Fruit fly (Drosophila melanogaster) whole organism, embryonic: ENCODE measurements around the gene Paris.

ENCODE experiments used
- Atf-2 ChIP-seq: fragments of 200-800 bp; sonication (Bioruptor generic); optimal IDR thresholded peaks from 2 replicates; lab custom pipeline; 2016; ENCODE audit warnings: missing biosample characterization, missing genetic modification characterization
- Blimp-1 ChIP-seq: fragments of 200-800 bp; sonication (Bioruptor generic); optimal IDR thresholded peaks from 3 replicates; lab custom pipeline; 2018; ENCODE audit warnings: missing biosample characterization, missing genetic modification characterization, mild to moderate bottlenecking, moderate library complexity, missing genetic modification reagents
- CG10267 ChIP-seq: fragments of 200-800 bp; sonication (Bioruptor generic); optimal IDR thresholded peaks from 2 replicates; lab custom pipeline; 2018; ENCODE audit warnings: missing biosample characterization, mild to moderate bottlenecking, missing genetic modification characterization, moderate library complexity
- CG10462 ChIP-seq: fragments of 200-800 bp; sonication (Bioruptor generic); optimal IDR thresholded peaks from 2 replicates; lab custom pipeline; 2016; ENCODE audit warnings: missing biosample characterization, missing genetic modification characterization
- CG11247 ChIP-seq: fragments of 200-800 bp; sonication (Bioruptor generic); IDR thresholded peaks from 2 replicates; pipeline ENCODE4 v1.3.6; 2022; ENCODE audit warnings: missing biosample characterization, missing genetic modification characterization
- CG11560 ChIP-seq: fragments of 200-800 bp; sonication (Bioruptor generic); IDR thresholded peaks from 3 replicates; pipeline ENCODE4 v1.3.6; 2022; ENCODE audit warnings: missing biosample characterization, missing genetic modification characterization
- CG12659 ChIP-seq: fragments of 200-800 bp; sonication (Bioruptor generic); optimal IDR thresholded peaks from 3 replicates; lab custom pipeline; 2017; ENCODE audit warnings: mild to moderate bottlenecking, missing biosample characterization, missing genetic modification reagents, missing genetic modification characterization
- CG12769 ChIP-seq: fragments of 200-800 bp; sonication (Bioruptor generic); optimal IDR thresholded peaks from 2 replicates; lab custom pipeline; 2019; ENCODE audit warnings: missing biosample characterization, mild to moderate bottlenecking, missing genetic modification characterization, moderate library complexity
- CG13287 ChIP-seq: fragments of 200-800 bp; sonication (Bioruptor generic); IDR thresholded peaks from 2 replicates; pipeline ENCODE4 v1.3.6; 2022; ENCODE audit warnings: missing biosample characterization, missing genetic modification characterization; ENCODE audit not compliant: partially characterized antibody
- CG14860 ChIP-seq: fragments of 200-800 bp; sonication (Bioruptor generic); IDR thresholded peaks from 3 replicates; pipeline ENCODE4 v1.3.6; 2022; ENCODE audit warnings: missing biosample characterization, missing genetic modification characterization; ENCODE audit not compliant: partially characterized antibody
- CG14965 ChIP-seq: fragments of 200-800 bp; sonication (Bioruptor generic); optimal IDR thresholded peaks from 2 replicates; lab custom pipeline; 2016; ENCODE audit warnings: missing biosample characterization, missing genetic modification characterization, borderline replicate concordance
- CG1603 ChIP-seq: fragments of 200-800 bp; sonication (Bioruptor generic); optimal IDR thresholded peaks from 2 replicates; lab custom pipeline; 2019; ENCODE audit warnings: missing biosample characterization, mild to moderate bottlenecking, missing genetic modification characterization, moderate library complexity
- CG16813 ChIP-seq: fragments of 200-800 bp; sonication (Bioruptor generic); IDR thresholded peaks from 3 replicates; pipeline ENCODE4 v1.3.6; 2022; ENCODE audit warnings: missing biosample characterization, missing genetic modification characterization; ENCODE audit not compliant: partially characterized antibody
- CG1832 ChIP-seq: fragments of 200-800 bp; sonication (Bioruptor generic); optimal IDR thresholded peaks from 2 replicates; lab custom pipeline; 2017; ENCODE audit warnings: missing biosample characterization, mild to moderate bottlenecking, missing genetic modification characterization, inconsistent platforms
- CG18619 ChIP-seq: fragments of 200-800 bp; sonication (Bioruptor generic); optimal IDR thresholded peaks from 3 replicates; lab custom pipeline; 2017; ENCODE audit warnings: missing biosample characterization, mild to moderate bottlenecking, missing genetic modification characterization
- CG2199 ChIP-seq: fragments of 200-800 bp; sonication (Bioruptor generic); IDR thresholded peaks from 3 replicates; pipeline ENCODE4 v1.3.6; 2022; ENCODE audit warnings: missing biosample characterization, missing genetic modification characterization
- CG2712 ChIP-seq: fragments of 200-800 bp; optimal IDR thresholded peaks from 3 replicates; lab custom pipeline; 2019; ENCODE audit warnings: missing biosample characterization, mild to moderate bottlenecking, missing genetic modification characterization, moderate library complexity
- CG3407 ChIP-seq: fragments of 200-800 bp; sonication (Bioruptor generic); optimal IDR thresholded peaks from 2 replicates; lab custom pipeline; 2018; ENCODE audit warnings: missing biosample characterization, mild to moderate bottlenecking, missing genetic modification characterization
- CG34422 ChIP-seq: fragments of 200-800 bp; sonication (Bioruptor generic); IDR thresholded peaks from 3 replicates; pipeline ENCODE4 v1.3.6; 2022; ENCODE audit warnings: missing biosample characterization, missing genetic modification characterization
- CG43689 ChIP-seq: fragments of 200-800 bp; sonication (Bioruptor generic); IDR thresholded peaks from 2 replicates; pipeline ENCODE4 v1.3.6; 2022; ENCODE audit warnings: missing biosample characterization, missing genetic modification characterization
- CG8290 ChIP-seq, 3 experiments: fragments of 200-800 bp; sonication (Bioruptor generic); optimal IDR thresholded peaks; 2 replicates each; lab custom pipeline; 2016 to 2019; ENCODE audit warnings: missing biosample characterization in 3 of 3, missing genetic modification characterization in 3 of 3, mild to moderate bottlenecking in 2 of 3, moderate library complexity in 1 of 3
- CG8765 ChIP-seq: fragments of 200-800 bp; sonication (Bioruptor generic); IDR thresholded peaks from 2 replicates; pipeline ENCODE4 v1.3.6; 2022; ENCODE audit warnings: missing biosample characterization, missing genetic modification characterization
- CG9817 ChIP-seq: fragments of 200-800 bp; sonication (Bioruptor generic); optimal IDR thresholded peaks from 2 replicates; lab custom pipeline; 2018; ENCODE audit warnings: missing biosample characterization, mild to moderate bottlenecking, missing genetic modification characterization, moderate library complexity
- CHES-1-like ChIP-seq: fragments of 200-800 bp; sonication (Bioruptor generic); optimal IDR thresholded peaks from 2 replicates; lab custom pipeline; 2016; ENCODE audit warnings: missing biosample characterization, missing genetic modification characterization
- Dip2 ChIP-seq: fragments of 200-800 bp; sonication (Bioruptor generic); IDR thresholded peaks from 2 replicates; pipeline ENCODE4 v1.3.6; 2022; ENCODE audit warnings: missing biosample characterization, missing genetic modification characterization
- Drgx ChIP-seq: fragments of 200-800 bp; sonication (Bioruptor generic); IDR thresholded peaks from 2 replicates; pipeline ENCODE4 v1.3.6; 2022; ENCODE audit warnings: missing biosample characterization, missing genetic modification characterization
- E2f2 ChIP-seq: fragments of 200-800 bp; sonication (Bioruptor generic); IDR thresholded peaks from 2 replicates; pipeline ENCODE4 v1.3.6; 2022; ENCODE audit warnings: missing biosample characterization, missing genetic modification characterization
- Ets65A ChIP-seq: fragments of 200-800 bp; sonication (Bioruptor generic); peaks from one replicate; lab custom pipeline; 2016; ENCODE audit warnings: missing biosample characterization, missing genetic modification characterization
- Gug ChIP-seq: fragments of 200-800 bp; sonication (Bioruptor generic); IDR thresholded peaks from 4 replicates; pipeline ENCODE4 v1.3.6; 2022; ENCODE audit warnings: missing biosample characterization, missing genetic modification characterization
- Hmr ChIP-seq: fragments of 200-800 bp; sonication (Bioruptor generic); optimal IDR thresholded peaks from 3 replicates; lab custom pipeline; 2017; ENCODE audit warnings: mild to moderate bottlenecking, missing biosample characterization, missing genetic modification reagents, missing genetic modification characterization
- Max ChIP-seq: fragments of 200-800 bp; sonication (Bioruptor generic); optimal IDR thresholded peaks from 2 replicates; lab custom pipeline; 2016; ENCODE audit warnings: missing biosample characterization, mild to moderate bottlenecking, missing genetic modification characterization
- Tbp ChIP-seq: fragments of >200 bp; optimal IDR thresholded peaks from 2 replicates; lab custom pipeline; 2018; ENCODE audit warnings: missing biosample characterization, missing genetic modification characterization
- ato ChIP-seq: fragments of 200-800 bp; sonication (Bioruptor generic); IDR thresholded peaks from 2 replicates; pipeline ENCODE4 v1.3.6; 2022; ENCODE audit warnings: missing biosample characterization, missing genetic modification characterization; ENCODE audit not compliant: partially characterized antibody
- bab2 ChIP-seq: fragments of 200-800 bp; sonication (Bioruptor generic); optimal IDR thresholded peaks from 2 replicates; lab custom pipeline; 2016; ENCODE audit warnings: missing biosample characterization, missing genetic modification characterization
- bbx ChIP-seq: fragments of 200-800 bp; sonication (Bioruptor generic); IDR thresholded peaks from 2 replicates; pipeline ENCODE4 v1.3.6; 2022; ENCODE audit warnings: missing biosample characterization, missing genetic modification characterization; ENCODE audit not compliant: partially characterized antibody
- ci ChIP-seq: fragments of 200-800 bp; sonication (Bioruptor generic); IDR thresholded peaks from 3 replicates; pipeline ENCODE4 v1.3.6; 2022; ENCODE audit warnings: missing biosample characterization, missing genetic modification characterization
- mirr ChIP-seq: fragments of 200-800 bp; sonication (Bioruptor generic); optimal IDR thresholded peaks from 3 replicates; lab custom pipeline; 2018; ENCODE audit warnings: missing biosample characterization, mild to moderate bottlenecking, missing genetic modification characterization
- oc ChIP-seq: fragments of 200-800 bp; sonication (Bioruptor generic); optimal IDR thresholded peaks from 2 replicates; lab custom pipeline; 2018; ENCODE audit warnings: missing biosample characterization, mild to moderate bottlenecking, missing genetic modification characterization, moderate library complexity
- p53 ChIP-seq: fragments of 200-800 bp; sonication (Bioruptor generic); optimal IDR thresholded peaks from 2 replicates; lab custom pipeline; 2016; ENCODE audit warnings: missing biosample characterization, missing genetic modification characterization
- pho ChIP-seq: fragments of 200-800 bp; sonication (Bioruptor generic); optimal IDR thresholded peaks from 2 replicates; lab custom pipeline; 2016; ENCODE audit warnings: missing biosample characterization, missing genetic modification characterization
- pzg ChIP-seq: fragments of 200-800 bp; sonication (Bioruptor generic); optimal IDR thresholded peaks from 3 replicates; lab custom pipeline; 2018; ENCODE audit warnings: missing biosample characterization, mild to moderate bottlenecking, missing genetic modification characterization, moderate library complexity
- row ChIP-seq: fragments of 200-800 bp; sonication (Bioruptor generic); IDR thresholded peaks from 3 replicates; pipeline ENCODE4 v1.3.6; 2022; ENCODE audit warnings: missing biosample characterization, missing genetic modification characterization
- schlank ChIP-seq: fragments of 200-800 bp; sonication (Bioruptor generic); optimal IDR thresholded peaks from 2 replicates; lab custom pipeline; 2018; ENCODE audit warnings: missing biosample characterization, mild to moderate bottlenecking, missing genetic modification characterization
- sens ChIP-seq: fragments of 200-800 bp; sonication (Bioruptor generic); peaks from one replicate; lab custom pipeline; 2016; ENCODE audit warnings: missing biosample characterization, missing genetic modification characterization
- seq ChIP-seq: fragments of 200-800 bp; sonication (Bioruptor generic); IDR thresholded peaks from 2 replicates; pipeline ENCODE4 v1.3.6; 2022; ENCODE audit warnings: missing biosample characterization, missing genetic modification characterization
- slbo ChIP-seq: fragments of 200-800 bp; sonication (Bioruptor generic); IDR thresholded peaks from 2 replicates; pipeline ENCODE4 v1.3.6; 2022; ENCODE audit warnings: missing biosample characterization, missing genetic modification characterization
- sug ChIP-seq: fragments of 200-800 bp; optimal IDR thresholded peaks from 2 replicates; lab custom pipeline; 2019; ENCODE audit warnings: missing biosample characterization, mild to moderate bottlenecking, missing genetic modification characterization, moderate library complexity
- tgo ChIP-seq: fragments of 200-800 bp; sonication (Bioruptor generic); IDR thresholded peaks from 3 replicates; pipeline ENCODE4 v1.3.6; 2022; ENCODE audit warnings: missing biosample characterization, missing genetic modification characterization
- trem ChIP-seq: fragments of 200-800 bp; optimal IDR thresholded peaks from 3 replicates; lab custom pipeline; 2019; ENCODE audit warnings: missing biosample characterization, mild to moderate bottlenecking, missing genetic modification characterization, moderate library complexity

The Paris gene

DNA sequence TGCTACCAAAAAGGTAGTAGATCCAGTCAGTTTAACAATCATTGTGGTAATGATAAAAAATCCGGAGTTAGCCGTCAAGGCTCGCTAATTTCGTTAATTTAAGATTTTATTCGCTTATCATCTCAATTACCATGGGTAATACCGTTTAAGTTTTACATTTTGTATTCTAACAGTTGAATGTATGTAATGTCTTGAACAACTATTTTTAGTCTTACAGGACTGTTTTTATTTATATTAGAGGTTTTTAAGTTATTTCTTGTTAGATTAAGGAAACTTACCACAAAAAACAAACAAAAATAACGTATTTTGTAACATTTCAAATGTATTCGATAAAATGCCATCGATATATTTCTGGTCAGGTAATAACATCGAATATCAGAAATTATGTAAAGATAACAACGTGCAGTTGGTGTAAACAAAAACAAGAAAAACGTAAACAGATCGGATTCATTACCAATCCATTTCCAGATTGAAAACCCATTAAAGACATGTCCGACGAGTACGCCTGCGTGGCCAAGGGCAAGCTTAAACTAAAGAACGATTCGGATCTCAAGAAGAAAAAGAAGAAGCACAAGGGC lies 21.3 kb upstream of the Paris start, which contains the start of the genes Sfp24F and CG15432 (continued):
- TF ChIP-seq Atf-2 (GFP tag; lab: Kevin White, UChicago) (no peak), CG9817 (tag; lab: Kevin White, UChicago) (no peak), slbo (no peak), pho (GFP tag; lab: Kevin White, UChicago) (no peak), CG8765 (GFP tag; lab: Robert Waterston, UW) (no peak), CG3407 (GFP tag; lab: Kevin White, UChicago) (no peak), CG2199 (GFP tag; lab: Robert Waterston, UW) (no peak), schlank (tag; lab: Kevin White, UChicago) (no peak), seq (no peak), CG18619 (no peak), CG14965 (GFP tag; lab: Kevin White, UChicago) (no peak), CG43689 (GFP tag; lab: Robert Waterston, UW) (no peak), bab2 (GFP tag; lab: Kevin White, UChicago) (no peak), CG10462 (GFP tag; lab: Kevin White, UChicago) (no peak), Blimp-1 (GFP tag; lab: Kevin White, UChicago) (no peak), CG11247 (GFP tag; lab: Robert Waterston, UW) (no peak), Ets65A (GFP tag; lab: Kevin White, UChicago) (no peak)

DNA sequence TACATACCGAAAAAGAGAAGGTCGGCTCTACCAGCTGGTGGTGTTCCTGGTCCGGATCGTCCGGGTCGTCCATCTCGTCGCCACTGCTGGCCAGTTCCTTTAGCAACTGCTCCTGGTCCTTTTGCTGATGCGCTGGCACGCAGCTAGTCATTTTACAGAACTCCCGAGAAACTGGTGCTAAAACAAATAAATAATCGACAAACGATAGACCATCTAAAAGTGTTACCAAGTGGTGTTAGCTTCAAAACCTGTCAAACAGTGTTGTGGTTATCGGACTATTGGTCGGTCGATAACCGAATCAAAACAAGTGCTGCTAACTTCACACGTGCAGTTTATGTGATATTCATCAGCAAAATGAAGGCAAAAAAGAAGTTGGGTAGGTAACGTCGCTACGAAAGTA lies 19.0 kb upstream of the Paris start, which contains the start of the genes morgue and Elp3:
Gene morgue (minus strand): TSS at position 224 of the 400 bp plus-strand sequence.
Gene Elp3 (plus strand): TSS at position 276 of the 400 bp plus-strand sequence.
- no peak for TF ChIP-seq Gug
- peak; percentile 14 for TF ChIP-seq mirr (GFP tag; lab: Kevin White, UChicago)
- peak; percentile 94 for TF ChIP-seq CG1603 (tag; lab: Kevin White, UChicago)
- peak; percentile 31 for TF ChIP-seq CHES-1-like
- TF ChIP-seq CG13287 (GFP tag; lab: Robert Waterston, UW), result peak; percentile 78
- no peak for TF ChIP-seq CG1832 (GFP tag; lab: Kevin White, UChicago)
- no peak for TF ChIP-seq Dip2
- TF ChIP-seq row (GFP tag; lab: Robert Waterston, UW), result 0 out of 3 replicates have a peak, but pooled peaks have one; percentile 14
- TF ChIP-seq CG12769 (tag; lab: Kevin White, UChicago), result no peak
- TF ChIP-seq p53 (GFP tag; lab: Kevin White, UChicago), result no peak
- TF ChIP-seq oc (tag; lab: Kevin White, UChicago), result no peak
- TF ChIP-seq sug, result peak; percentile 16
- TF ChIP-seq bbx (GFP tag; lab: Robert Waterston, UW), result peak; percentile 87
- TF ChIP-seq Hmr, result no peak
- TF ChIP-seq pzg (GFP tag; lab: Kevin White, UChicago), result peak; percentile 84
- TF ChIP-seq Drgx (GFP tag; lab: Robert Waterston, UW), result no peak
- TF ChIP-seq CG34422, result no peak; the same call in 2 of the 3 replicates
- TF ChIP-seq CG14860, result peak; percentile 72
- TF ChIP-seq CG8290 (GFP tag; optimal IDR thresholded peaks at IDR 0.05; lab: Kevin White, UChicago), result no peak
- peak in 1 of 2 experiments; percentile 50 for TF ChIP-seq CG8290 (tag; optimal IDR thresholded peaks at IDR 0.05; lab: Kevin White, UChicago)
- peak; percentile 91 for TF ChIP-seq trem (tag; lab: Kevin White, UChicago)
- no peak for TF ChIP-seq ci (GFP tag; lab: Robert Waterston, UW)
- TF ChIP-seq CG16813 (GFP tag; lab: Robert Waterston, UW), result peak; percentile 74
- TF ChIP-seq Max (GFP tag; lab: Kevin White, UChicago), result peak; percentile 58
- peak; percentile 82 for TF ChIP-seq ato (GFP tag; lab: Robert Waterston, UW)
- TF ChIP-seq CG2712, result peak; percentile 1
- TF ChIP-seq sens (GFP tag; lab: Kevin White, UChicago), result peak; percentile 56
- TF ChIP-seq E2f2 (GFP tag; lab: Robert Waterston, UW), result peak; percentile 39; the same call in 1 of the 2 replicates
- no peak for TF ChIP-seq Tbp (GFP tag; lab: Kevin White, UChicago)
- peak; percentile 56 for TF ChIP-seq CG10267 (tag; lab: Kevin White, UChicago)
- peak; percentile 49 for TF ChIP-seq CG12659 (GFP tag; lab: Kevin White, UChicago)
- peak; percentile 60; the same call in 1 of the 3 replicates for TF ChIP-seq CG11560 (tag; lab: Robert Waterston, UW)
- no peak for TF ChIP-seq tgo
